Fruit fly (Drosophila melanogaster): Measurements from ENCODE around the gene CG33223.

- TF ChIP-seq EcR (GFP tag; optimal IDR thresholded peaks at IDR 0.05), result no peak
- no peak for TF ChIP-seq psq (optimal IDR thresholded peaks at IDR 0.05)
- TF ChIP-seq usp (GFP tag; optimal IDR thresholded peaks at IDR 0.05), result no peak
- TF ChIP-seq pan (optimal IDR thresholded peaks at IDR 0.05), result no peak
- no peak for TF ChIP-seq CG8478 (optimal IDR thresholded peaks at IDR 0.05)
- no peak for TF ChIP-seq Dll (optimal IDR thresholded peaks at IDR 0.05)
These were observed 19.2 kb downstream of the CG33223 start, which contains the start of gene Sptr for dm6 chrX:8464378-8465036.
